Fruit fly (Drosophila melanogaster): ENCODE data around the gene Pdp1.

Gene Pdp1

DNA sequence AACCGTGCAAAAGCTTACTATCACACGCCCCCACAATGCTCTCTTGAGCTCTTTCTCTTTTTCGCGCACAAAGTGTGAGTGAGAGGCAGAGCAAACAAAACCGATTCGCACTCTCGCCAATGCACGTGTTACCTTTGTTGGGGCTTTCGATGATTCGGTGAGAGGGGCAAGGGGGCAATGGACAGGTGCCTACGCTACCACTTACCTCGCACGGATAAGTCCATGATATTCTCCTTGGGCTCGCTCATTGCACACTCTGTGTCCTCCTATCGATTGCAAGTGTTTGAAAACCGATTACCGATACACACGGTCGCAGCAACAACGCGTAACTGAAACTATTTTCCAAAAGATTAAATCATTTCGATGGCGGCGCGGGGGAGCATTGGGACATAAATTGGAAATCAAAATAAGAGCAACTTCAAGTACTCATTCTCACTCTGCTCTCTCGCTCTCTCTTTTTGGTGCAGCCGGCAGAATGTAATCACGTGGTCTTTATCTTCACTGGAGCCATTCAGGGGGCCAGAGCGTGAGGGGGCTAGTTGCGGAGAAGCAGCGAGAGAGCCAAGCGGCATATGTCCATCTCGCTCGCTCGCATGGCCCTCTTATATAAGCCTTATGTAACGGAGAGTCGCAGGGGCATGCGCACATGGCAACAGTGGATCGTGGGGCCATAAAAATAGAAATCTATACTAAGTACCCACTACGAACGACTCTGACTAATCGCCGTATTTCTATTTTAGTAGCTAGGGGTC is at the start of gene Pdp1 (continued):
- TF ChIP-seq zen2 (GFP tag; IDR thresholded peaks at IDR 0.05; ENCODE audit: partially characterized antibody), result peak; percentile 64; the same call in 2 of the 3 replicates
- TF ChIP-seq Hmr (GFP tag; optimal IDR thresholded peaks at IDR 0.05), result peak; percentile 4
- TF ChIP-seq Ssrp (tag; optimal IDR thresholded peaks at IDR 0.05), result no peak
- no peak for TF ChIP-seq HLH54F (GFP tag; optimal IDR thresholded peaks at IDR 0.05)
- TF ChIP-seq Trl (optimal IDR thresholded peaks at IDR 0.05), result peak; percentile 86 to 87
- TF ChIP-seq Trl (GFP tag; optimal IDR thresholded peaks at IDR 0.05), result peak; percentile 33
- TF ChIP-seq CG5180 (GFP tag; optimal IDR thresholded peaks at IDR 0.05), result no peak
- TF ChIP-seq CG30431 (GFP tag; optimal IDR thresholded peaks at IDR 0.05), result no peak
- TF ChIP-seq Deaf1 (tag; optimal IDR thresholded peaks at IDR 0.05), result peak; percentile 51
- TF ChIP-seq CG34376 (GFP tag; optimal IDR thresholded peaks at IDR 0.05), result peak; percentile 88
- TF ChIP-seq lola (GFP tag; optimal IDR thresholded peaks at IDR 0.05), result no peak
- peak; percentile 64 for TF ChIP-seq GATAe (GFP tag; conservative IDR thresholded peaks at IDR 0.05)
- no peak for TF ChIP-seq fd96Cb (tag; optimal IDR thresholded peaks at IDR 0.05)
- peak; percentile 94 for TF ChIP-seq CG10321 (GFP tag; IDR thresholded peaks at IDR 0.05)
- peak; percentile 67 for TF ChIP-seq CG3163 (GFP tag; optimal IDR thresholded peaks at IDR 0.05)
- TF ChIP-seq CG10654 (GFP tag; optimal IDR thresholded peaks at IDR 0.05), result no peak
- TF ChIP-seq Adf1 (GFP tag; IDR thresholded peaks at IDR 0.05), result peak; percentile 80
- TF ChIP-seq tna (GFP tag; IDR thresholded peaks at IDR 0.05; ENCODE audit: partially characterized antibody), result 0 out of 2 replicates have a peak, but pooled peaks have one; percentile 24
- peak; percentile 10 for TF ChIP-seq B-H2 (GFP tag; optimal IDR thresholded peaks at IDR 0.05)
- no peak for TF ChIP-seq CG10565 (GFP tag; optimal IDR thresholded peaks at IDR 0.05)
- TF ChIP-seq CG10462 (GFP tag; optimal IDR thresholded peaks at IDR 0.05), result no peak
- peak; percentile 51 for TF ChIP-seq CG11504 (tag; optimal IDR thresholded peaks at IDR 0.05)
- TF ChIP-seq usp (GFP tag; optimal IDR thresholded peaks at IDR 0.05), result no peak
- no peak for TF ChIP-seq nau (GFP tag; optimal IDR thresholded peaks at IDR 0.05)
- TF ChIP-seq emc (GFP tag; optimal IDR thresholded peaks at IDR 0.05), result no peak
- TF ChIP-seq bsh (GFP tag; optimal IDR thresholded peaks at IDR 0.05), result peak in 1 of 2 experiments; percentile 30
- no peak for TF ChIP-seq unpg (GFP tag; optimal IDR thresholded peaks at IDR 0.05)
- no peak for TF ChIP-seq tio (GFP tag; optimal IDR thresholded peaks at IDR 0.05)
- no peak for TF ChIP-seq CG11093 (GFP tag; IDR thresholded peaks at IDR 0.05)
- TF ChIP-seq sim (GFP tag; IDR thresholded peaks at IDR 0.05), result no peak
- no peak for TF ChIP-seq CG8359 (GFP tag; optimal IDR thresholded peaks at IDR 0.05; ENCODE audit: borderline replicate concordance)
- TF ChIP-seq Aef1 (GFP tag; IDR thresholded peaks at IDR 0.05), result no peak
- no peak for TF ChIP-seq NFAT (GFP tag; IDR thresholded peaks at IDR 0.05)
- TF ChIP-seq kah (GFP tag; optimal IDR thresholded peaks at IDR 0.05), result peak; percentile 53
- TF ChIP-seq Ets65A (GFP tag), result no peak
- no peak for TF ChIP-seq CG18476 (GFP tag; optimal IDR thresholded peaks at IDR 0.05)
- no peak for TF ChIP-seq Eip74EF (GFP tag; optimal IDR thresholded peaks at IDR 0.05)
- peak; percentile 6 for TF ChIP-seq NfI (GFP tag; optimal IDR thresholded peaks at IDR 0.05)
- no peak for TF ChIP-seq schlank (tag; optimal IDR thresholded peaks at IDR 0.05)
- TF ChIP-seq E2f2 (GFP tag; IDR thresholded peaks at IDR 0.05), result 0 out of 2 replicates have a peak, but pooled peaks have one; percentile 8
- no peak for TF ChIP-seq ash1 (GFP tag; optimal IDR thresholded peaks at IDR 0.05)
- TF ChIP-seq Fer3 (tag; optimal IDR thresholded peaks at IDR 0.05), result no peak
- no peak for TF ChIP-seq Jarid2 (GFP tag; optimal IDR thresholded peaks at IDR 0.05)
- TF ChIP-seq CG12659 (GFP tag; optimal IDR thresholded peaks at IDR 0.05), result peak; percentile 25
- TF ChIP-seq ssp (GFP tag; IDR thresholded peaks at IDR 0.05), result no peak
- TF ChIP-seq CG4854 (GFP tag; optimal IDR thresholded peaks at IDR 0.05), result no peak
- TF ChIP-seq trh (GFP tag; optimal IDR thresholded peaks at IDR 0.05), result no peak
- no peak for TF ChIP-seq pan (optimal IDR thresholded peaks at IDR 0.05)
- TF ChIP-seq pan (GFP tag; optimal IDR thresholded peaks at IDR 0.05 in 1 of 2, IDR thresholded peaks at IDR 0.05 in 1 of 2), result peak in 1 of 2 experiments; percentile 23
